Fruit fly (Drosophila melanogaster) whole organism, prepupa: ENCODE results near the gene Ctu2.

ENCODE experiments used
- CG10631 ChIP-seq: fragments of 200-800 bp; sonication (Bioruptor generic); optimal IDR thresholded peaks from 2 replicates; lab custom pipeline; 2016; ENCODE audit warnings: missing biosample characterization, missing genetic modification characterization
- CG10669 ChIP-seq: fragments of 200-800 bp; sonication (Bioruptor generic); optimal IDR thresholded peaks from 3 replicates; lab custom pipeline; 2018; ENCODE audit warnings: missing biosample characterization, mild to moderate bottlenecking, missing genetic modification characterization, moderate library complexity
- CG11902 ChIP-seq: fragments of 200-800 bp; sonication (Bioruptor generic); optimal IDR thresholded peaks from 3 replicates; lab custom pipeline; 2016; ENCODE audit warnings: missing biosample characterization, missing genetic modification characterization
- CG16779 ChIP-seq: fragments of 200-800 bp; sonication (Bioruptor generic); optimal IDR thresholded peaks from 3 replicates; lab custom pipeline; 2017; ENCODE audit warnings: missing biosample characterization, mild to moderate bottlenecking, missing genetic modification characterization
- CG3032 ChIP-seq: fragments of 200-800 bp; optimal IDR thresholded peaks from 2 replicates; lab custom pipeline; 2019; ENCODE audit warnings: missing biosample characterization, mild to moderate bottlenecking, missing genetic modification characterization, moderate library complexity
- CG34406 ChIP-seq: fragments of 200-800 bp; sonication (Bioruptor generic); optimal IDR thresholded peaks from 3 replicates; lab custom pipeline; 2016; ENCODE audit warnings: missing biosample characterization, missing genetic modification characterization
- CG8119 ChIP-seq: fragments of 200-800 bp; sonication (Bioruptor generic); IDR thresholded peaks from 3 replicates; pipeline ENCODE4 v1.3.6; 2022; ENCODE audit warnings: missing biosample characterization, missing genetic modification characterization
- CG8632 ChIP-seq: fragments of 200-800 bp; sonication (Bioruptor generic); optimal IDR thresholded peaks from 3 replicates; lab custom pipeline; 2016; ENCODE audit warnings: missing biosample characterization, missing genetic modification characterization
- CG9139 ChIP-seq: fragments of 200-800 bp; sonication (Bioruptor generic); optimal IDR thresholded peaks from 3 replicates; lab custom pipeline; 2017; ENCODE audit warnings: missing biosample characterization, mild to moderate bottlenecking, missing genetic modification characterization
- Eip75B ChIP-seq: fragments of 200-800 bp; sonication (Bioruptor generic); optimal IDR thresholded peaks from 3 replicates; lab custom pipeline; 2016; ENCODE audit warnings: missing biosample characterization, missing genetic modification characterization
- Eip93F ChIP-seq: fragments of 200-800 bp; sonication (Bioruptor generic); optimal IDR thresholded peaks from 2 replicates; lab custom pipeline; 2016; ENCODE audit warnings: missing biosample characterization, mild to moderate bottlenecking, missing genetic modification characterization
- Ets21C ChIP-seq: fragments of 200-800 bp; sonication (Bioruptor generic); optimal IDR thresholded peaks from 3 replicates; lab custom pipeline; 2016; ENCODE audit warnings: missing biosample characterization, missing genetic modification characterization
- Gug ChIP-seq: fragments of 200-800 bp; sonication (Bioruptor generic); IDR thresholded peaks from 2 replicates; pipeline ENCODE4 v1.3.6; 2022; ENCODE audit warnings: missing biosample characterization, missing genetic modification characterization
- Hr38 ChIP-seq: sonication (Bioruptor generic); optimal IDR thresholded peaks from 2 replicates; lab custom pipeline; 2016; ENCODE audit warnings: missing biosample characterization, missing genetic modification characterization
- OdsH ChIP-seq: fragments of 200-800 bp; sonication (Bioruptor generic); optimal IDR thresholded peaks from 3 replicates; lab custom pipeline; 2016; ENCODE audit warnings: missing biosample characterization, missing genetic modification characterization
- Sox102F ChIP-seq: fragments of 200-800 bp; sonication (Bioruptor generic); optimal IDR thresholded peaks from 2 replicates; lab custom pipeline; 2016; ENCODE audit warnings: missing biosample characterization, mild to moderate bottlenecking, missing genetic modification characterization
- Sox15 ChIP-seq: fragments of 200-800 bp; sonication (Bioruptor generic); optimal IDR thresholded peaks from 3 replicates; lab custom pipeline; 2016; ENCODE audit warnings: missing biosample characterization, missing genetic modification characterization
- acj6 ChIP-seq: fragments of 200-800 bp; sonication (Bioruptor generic); optimal IDR thresholded peaks from 3 replicates; lab custom pipeline; 2016; ENCODE audit warnings: missing biosample characterization, missing genetic modification characterization
- dsx ChIP-seq: fragments of 200-800 bp; optimal IDR thresholded peaks from 3 replicates; lab custom pipeline; 2019; ENCODE audit warnings: missing biosample characterization, mild to moderate bottlenecking, missing genetic modification characterization, moderate library complexity; ENCODE audit not compliant: poor library complexity, severe bottlenecking
- eg ChIP-seq: fragments of 200-800 bp; sonication (Bioruptor generic); IDR thresholded peaks from 3 replicates; pipeline ENCODE4 v1.3.6; 2022; ENCODE audit warnings: missing biosample characterization, missing genetic modification characterization
- esn ChIP-seq: fragments of 200-800 bp; sonication (Bioruptor generic); optimal IDR thresholded peaks from 2 replicates; lab custom pipeline; 2016; ENCODE audit warnings: missing biosample characterization, mild to moderate bottlenecking, missing genetic modification characterization, moderate library complexity
- fd85E ChIP-seq: fragments of 200-800 bp; sonication (Bioruptor generic); optimal IDR thresholded peaks from 3 replicates; lab custom pipeline; 2016; ENCODE audit warnings: missing biosample characterization, missing genetic modification characterization
- fkh ChIP-seq: fragments of 200-800 bp; sonication (Bioruptor generic); optimal IDR thresholded peaks from 3 replicates; lab custom pipeline; 2017; ENCODE audit warnings: missing biosample characterization, mild to moderate bottlenecking, missing genetic modification characterization, moderate library complexity
- net ChIP-seq: fragments of 200-800 bp; sonication (Bioruptor generic); optimal IDR thresholded peaks from 3 replicates; lab custom pipeline; 2016; ENCODE audit warnings: missing biosample characterization, missing genetic modification characterization
- spab ChIP-seq: fragments of 200-800 bp; sonication (Bioruptor generic); optimal IDR thresholded peaks from 2 replicates; lab custom pipeline; 2017; ENCODE audit warnings: missing biosample characterization, mild to moderate bottlenecking, missing genetic modification characterization, missing genetic modification reagents
- svp ChIP-seq: fragments of 200-800 bp; sonication (Bioruptor generic); peaks from one replicate; lab custom pipeline; 2016; ENCODE audit warnings: missing biosample characterization, missing genetic modification characterization
- topi ChIP-seq: fragments of 200-800 bp; sonication (Bioruptor generic); optimal IDR thresholded peaks from 3 replicates; lab custom pipeline; 2016; ENCODE audit warnings: missing biosample characterization, missing genetic modification characterization
- vri ChIP-seq: fragments of 200-800 bp; sonication (Bioruptor generic); optimal IDR thresholded peaks from 3 replicates; lab custom pipeline; 2016; ENCODE audit warnings: missing biosample characterization, mild to moderate bottlenecking, missing genetic modification characterization

The Ctu2 gene

DNA sequence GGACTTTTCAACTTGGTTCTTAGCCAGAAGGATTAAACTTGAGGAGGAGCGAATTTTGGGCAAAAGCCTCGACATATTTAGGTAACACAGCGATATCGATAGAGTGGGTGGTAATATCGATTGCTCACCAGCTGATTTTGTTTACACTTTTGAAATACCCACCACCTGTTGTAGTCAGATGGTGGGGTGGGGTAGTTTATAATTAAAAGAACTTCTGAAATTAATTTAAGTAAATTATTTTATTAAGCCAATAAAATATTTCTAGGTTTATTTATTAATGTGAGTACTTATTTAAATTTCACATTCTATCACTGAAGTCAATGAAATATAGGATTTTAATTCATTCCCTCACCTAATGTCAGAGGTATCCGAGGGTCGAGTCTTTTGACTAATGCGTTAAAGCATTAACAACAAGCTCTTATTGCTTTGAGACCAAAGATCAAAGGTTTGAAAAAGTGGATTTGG lies 3.0 kb downstream of the Ctu2 start, which contains the start of the genes CG10194 and CG18094 (continued):
- TF ChIP-seq CG10669 (GFP tag; lab: Kevin White, UChicago) (no peak), topi (GFP tag; lab: Kevin White, UChicago) (no peak), Hr38 (GFP tag; lab: Kevin White, UChicago) (no peak), CG16779 (tag; lab: Kevin White, UChicago) (no peak), net (GFP tag; lab: Kevin White, UChicago) (no peak), CG8632 (GFP tag; lab: Kevin White, UChicago) (peak; percentile 59), acj6 (GFP tag; lab: Kevin White, UChicago) (no peak), eg (peak; percentile 63; the same call in 2 of the 3 replicates), fkh (no peak), Ets21C (GFP tag; lab: Kevin White, UChicago) (no peak), CG10631 (GFP tag; lab: Kevin White, UChicago) (no peak), CG3032 (tag; lab: Kevin White, UChicago) (no peak), Eip93F (GFP tag; lab: Kevin White, UChicago) (peak; percentile 1), CG9139 (GFP tag; lab: Kevin White, UChicago) (no peak), Sox102F (GFP tag; lab: Kevin White, UChicago) (no peak), vri (GFP tag; lab: Kevin White, UChicago) (no peak), Eip75B (GFP tag; lab: Kevin White, UChicago) (no peak), CG8119 (GFP tag; lab: Robert Waterston, UW) (peak; percentile 60; the same call in 2 of the 3 replicates), fd85E (no peak), CG34406 (GFP tag; lab: Kevin White, UChicago) (peak; percentile 57), Sox15 (peak; percentile 11), OdsH (GFP tag; lab: Kevin White, UChicago) (no peak), Gug (GFP tag; lab: Robert Waterston, UW) (no peak), CG11902 (GFP tag; lab: Kevin White, UChicago) (peak; percentile 8)
- TF ChIP-seq, all 60 proteins: peak for 19

DNA sequence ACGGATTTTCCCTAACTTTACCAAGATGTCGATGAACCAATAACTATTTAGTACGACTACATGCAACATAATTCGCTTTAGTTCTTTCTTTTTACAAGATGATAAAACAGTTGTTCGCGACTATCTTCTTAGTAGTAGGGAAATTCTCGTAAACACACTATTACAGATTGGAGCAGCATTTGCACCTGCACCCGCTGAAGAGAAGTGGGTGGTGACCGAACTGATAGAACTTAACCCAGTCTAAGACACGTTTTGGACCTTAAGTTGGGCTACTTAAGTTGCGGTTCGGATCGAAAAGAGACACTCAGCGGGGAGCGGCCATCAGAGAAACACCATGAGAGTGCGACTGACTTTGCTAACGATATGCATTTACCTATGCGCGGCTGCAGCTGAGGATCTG lies 5.9 kb downstream of the Ctu2 start, which contains the start of gene CG13083:
CG13083 (plus strand) TSS at position 301 of the 400 bp plus-strand sequence.
- TF ChIP-seq CG8119 (GFP tag; lab: Robert Waterston, UW) (no peak), CG10631 (GFP tag; lab: Kevin White, UChicago) (no peak)

DNA sequence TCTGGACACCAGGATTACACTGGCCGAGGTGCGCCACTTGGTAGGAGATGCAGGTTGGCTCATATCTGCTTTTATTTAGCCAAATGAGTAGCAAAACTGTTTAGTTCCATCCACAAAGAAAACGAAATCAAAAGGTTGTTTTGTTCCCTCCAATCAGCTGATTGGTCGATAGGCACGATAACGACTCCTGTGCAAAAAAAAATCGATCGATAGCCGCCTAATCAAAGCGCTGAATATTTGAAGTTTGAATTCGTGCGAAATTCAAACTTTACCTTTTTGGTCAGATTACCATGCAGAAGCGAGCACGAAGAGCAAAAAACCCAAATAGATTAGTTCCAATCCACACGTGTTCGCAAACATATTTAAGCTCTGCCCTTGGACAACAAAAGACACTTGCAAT lies 8.5 kb downstream of the Ctu2 start, which contains the start of the genes CG10195 and CG13084:
CG10195 (minus strand) TSS at position 167 of the 400 bp plus-strand sequence.
CG13084 (plus strand) TSS at position 392 of the 400 bp plus-strand sequence.
- no peak for TF ChIP-seq esn (GFP tag; lab: Kevin White, UChicago)

DNA sequence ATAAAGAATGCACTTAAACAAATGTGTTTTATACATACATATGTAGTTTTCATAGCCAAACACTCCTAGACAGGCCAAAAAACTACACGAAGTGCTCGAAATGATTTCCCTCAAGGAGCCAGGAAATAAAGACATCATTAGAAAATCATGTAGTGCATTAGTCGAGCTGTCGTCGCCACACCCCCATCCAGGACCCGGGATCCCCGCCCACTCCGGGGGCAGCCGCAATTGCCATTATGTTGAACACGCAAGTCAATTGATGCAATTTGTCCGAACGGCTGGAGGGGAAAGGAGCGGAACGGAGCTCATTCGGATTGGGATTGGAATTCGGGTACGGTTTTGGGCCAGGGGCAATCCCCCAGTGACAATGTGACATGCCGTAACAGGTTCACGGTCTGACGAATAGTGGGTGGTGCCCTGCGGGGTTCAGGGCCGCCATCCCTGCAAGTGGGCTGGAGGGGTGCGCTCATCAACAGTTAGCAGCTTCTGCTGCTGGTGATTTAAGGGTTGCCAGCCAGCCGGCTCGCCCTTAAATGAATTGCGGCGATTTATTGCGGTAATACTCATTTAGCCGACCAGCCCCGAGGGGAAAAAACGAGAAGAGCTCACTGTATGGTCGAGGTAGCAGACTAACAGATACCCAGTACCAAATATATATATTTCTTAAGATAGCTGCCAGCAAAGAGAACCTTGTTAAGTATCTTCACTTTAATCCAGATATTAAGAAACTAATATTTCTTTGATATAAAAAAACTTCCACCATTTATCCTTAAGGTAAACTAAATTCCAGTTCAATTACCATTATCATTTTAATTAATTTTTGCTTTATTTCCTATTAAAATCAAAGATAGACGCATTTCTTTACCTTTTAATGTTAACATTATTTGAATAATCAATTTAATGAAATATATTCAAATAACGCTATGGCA lies 12.4 kb downstream of the Ctu2 start:
- no peak for TF ChIP-seq acj6 (GFP tag; lab: Kevin White, UChicago)
- TF ChIP-seq svp (GFP tag; lab: Kevin White, UChicago), result peak; percentile 23
- TF ChIP-seq eg, result no peak
- TF ChIP-seq CG10631 (GFP tag; lab: Kevin White, UChicago), result no peak

DNA sequence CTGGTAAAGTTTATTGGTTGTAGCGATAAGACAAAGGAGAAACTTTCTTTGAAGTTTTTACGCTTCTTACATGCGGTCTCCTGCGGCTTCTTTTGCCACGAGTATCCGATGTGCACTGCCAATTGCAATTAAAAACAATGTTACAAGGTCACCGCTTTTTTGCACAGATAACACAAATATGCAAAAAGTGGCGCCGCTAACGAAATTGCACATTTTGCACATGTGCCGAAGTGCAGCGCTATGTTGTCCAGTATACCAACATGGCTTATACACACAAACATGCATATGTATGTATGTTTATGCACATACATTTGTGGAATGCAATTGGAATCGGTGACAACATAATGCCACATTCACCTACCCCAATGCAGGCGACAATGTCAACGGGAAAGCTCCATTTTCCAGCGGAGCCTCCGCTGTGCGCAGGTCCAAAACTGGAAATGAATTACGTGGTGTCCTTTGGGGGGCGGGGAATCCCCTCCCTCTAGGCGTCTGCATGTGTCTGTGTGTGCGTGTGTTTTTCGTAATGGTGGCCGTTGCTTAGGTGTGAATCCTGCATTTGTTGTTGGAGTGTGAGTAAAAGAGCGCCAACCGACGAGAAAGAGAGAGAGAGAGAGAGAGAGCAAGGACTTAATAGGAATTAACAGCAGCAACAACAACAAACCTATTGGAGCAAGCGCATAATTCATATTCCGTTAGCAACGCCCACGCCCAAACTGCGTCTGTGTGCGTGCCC lies 13.6 kb downstream of the Ctu2 start:
- TF ChIP-seq fkh (no peak), topi (GFP tag; lab: Kevin White, UChicago) (no peak), dsx (no peak), svp (GFP tag; lab: Kevin White, UChicago) (peak; percentile 45), spab (no peak)
